Worm (Caenorhabditis elegans) whole organism, young adult: Measurements from ENCODE around the gene tir-1.

Experiments
- Y95B8A.8 ChIP-seq: fragments of 200-800 bp; sonication (Bioruptor generic); IDR thresholded peaks from 2 replicates; pipeline ENCODE4 v1.3.6; 2022; ENCODE audit warnings: missing genetic modification reagents, missing genetic modification characterization, missing compliant biosample characterization
- attf-6 ChIP-seq: fragments of 200-800 bp; sonication (Bioruptor generic); IDR thresholded peaks from 2 replicates; pipeline ENCODE4 v1.3.6; 2022; ENCODE audit warnings: missing genetic modification reagents, missing genetic modification characterization, missing compliant biosample characterization
- ceh-79 ChIP-seq: sonication (generic microtip); optimal IDR thresholded peaks from 2 replicates; lab custom pipeline; 2017; ENCODE audit warnings: mild to moderate bottlenecking, missing genetic modification characterization, missing compliant biosample characterization
- mxl-1 ChIP-seq: sonication (generic microtip); optimal IDR thresholded peaks from 2 replicates; lab custom pipeline; 2016; ENCODE audit warnings: missing genetic modification characterization, missing compliant biosample characterization
- ztf-25 ChIP-seq: fragments of 200-800 bp; sonication (Bioruptor generic); IDR thresholded peaks from 2 replicates; pipeline ENCODE4 v1.3.6; 2022; ENCODE audit warnings: missing genetic modification reagents, missing genetic modification characterization, missing compliant biosample characterization

tir-1 gene

DNA sequence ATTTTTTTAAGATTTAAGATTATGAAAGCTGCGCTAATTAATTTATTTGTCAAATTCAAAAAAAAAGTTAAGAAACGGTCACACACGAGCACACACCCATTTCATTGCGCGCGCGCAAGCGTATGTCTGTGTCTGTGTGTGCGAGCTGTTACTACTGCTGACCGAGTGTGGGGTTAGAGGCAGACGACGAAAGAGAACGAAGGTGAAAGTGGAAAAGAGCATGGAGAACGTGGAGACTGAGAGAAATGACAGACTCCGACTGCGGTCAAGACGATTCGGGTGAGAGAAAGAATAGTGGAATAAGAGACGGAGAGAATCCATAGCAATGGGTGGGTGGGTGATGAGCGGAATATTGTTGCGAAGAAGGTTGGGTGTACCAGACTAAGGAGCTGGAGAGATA is 81.3 kb downstream of the tir-1 start (continued):
- TF ChIP-seq mxl-1 (tag; lab: Kevin White, UChicago) (no peak), ceh-79 (tag; lab: Kevin White, UChicago) (no peak), attf-6 (no peak), Y95B8A.8 (GFP tag; lab: Robert Waterston, UW) (no peak), ztf-25 (GFP tag; lab: Robert Waterston, UW) (no peak)
